Worm (Caenorhabditis elegans) whole organism, L2 larva: ENCODE results near the gene ZK616.5.
A peak's percentile ranks its signal among the peaks of the same experiment; 100 is the strongest.

ENCODE experiments used
- C34F6.9 ChIP-seq: fragments of 150-350 bp; optimal IDR thresholded peaks from 2 replicates; lab custom pipeline; 2014; ENCODE audit warnings: missing biosample characterization, missing genetic modification characterization
- F13H6.1 ChIP-seq: sonication (generic microtip); optimal IDR thresholded peaks from 2 replicates; lab custom pipeline; 2016; ENCODE audit warnings: missing genetic modification characterization, missing compliant biosample characterization
- R02D3.7 ChIP-seq: fragments of 150-350 bp; optimal IDR thresholded peaks from 2 replicates; lab custom pipeline; 2014; ENCODE audit warnings: missing biosample characterization, missing genetic modification characterization
- Y55F3AM.14 ChIP-seq: fragments of 200-800 bp; sonication (Bioruptor generic); optimal IDR thresholded peaks from 2 replicates; lab custom pipeline; 2018; ENCODE audit warnings: mild to moderate bottlenecking, missing genetic modification characterization, missing compliant biosample characterization
- ZK546.5 ChIP-seq: sonication (generic microtip); optimal IDR thresholded peaks from 2 replicates; lab custom pipeline; 2017; ENCODE audit warnings: missing biosample characterization, missing genetic modification characterization
- alr-1 ChIP-seq: fragments of 150-350 bp; optimal IDR thresholded peaks from 2 replicates; lab custom pipeline; 2014; ENCODE audit warnings: missing biosample characterization, missing genetic modification characterization
- aly-2 ChIP-seq: fragments of 150-350 bp; optimal IDR thresholded peaks from 2 replicates; lab custom pipeline; 2014; ENCODE audit warnings: missing biosample characterization, missing genetic modification characterization
- ama-1 ChIP-seq: fragments of 150-350 bp; optimal IDR thresholded peaks from 2 replicates; lab custom pipeline; 2018; ENCODE audit warnings: inconsistent platforms
- blmp-1 ChIP-seq: sonication (generic microtip); optimal IDR thresholded peaks from 2 replicates; lab custom pipeline; 2017; ENCODE audit warnings: missing genetic modification characterization, mild to moderate bottlenecking, missing compliant biosample characterization, antibody characterized with exemption, moderate library complexity; ENCODE audit not compliant: insufficient read depth
- ceh-16 ChIP-seq: fragments of 150-350 bp; optimal IDR thresholded peaks from 2 replicates; lab custom pipeline; 2014; ENCODE audit warnings: missing biosample characterization, missing genetic modification characterization
- ceh-82 ChIP-seq: fragments of 150-350 bp; optimal IDR thresholded peaks from 2 replicates; lab custom pipeline; 2014; ENCODE audit warnings: missing biosample characterization, missing genetic modification characterization
- crh-2 ChIP-seq: sonication (generic microtip); optimal IDR thresholded peaks from 2 replicates; lab custom pipeline; 2017; ENCODE audit warnings: missing biosample characterization, missing genetic modification characterization
- dmd-4 ChIP-seq: sonication (generic microtip); optimal IDR thresholded peaks from 2 replicates; lab custom pipeline; 2017; ENCODE audit warnings: missing biosample characterization, missing genetic modification characterization
- egl-27 ChIP-seq: sonication (generic microtip); optimal IDR thresholded peaks from 3 replicates; lab custom pipeline; 2017; ENCODE audit warnings: missing biosample characterization, missing genetic modification reagents, missing genetic modification characterization
- elt-1 ChIP-seq: fragments of 150-350 bp; optimal IDR thresholded peaks from 2 replicates; lab custom pipeline; 2014; ENCODE audit warnings: missing biosample characterization, missing genetic modification characterization
- elt-3 ChIP-seq: sonication (generic microtip); optimal IDR thresholded peaks from 2 replicates; lab custom pipeline; 2017; ENCODE audit warnings: missing biosample characterization, missing genetic modification characterization
- fos-1 ChIP-seq: fragments of 150-350 bp; optimal IDR thresholded peaks from 2 replicates; lab custom pipeline; 2014; ENCODE audit warnings: missing biosample characterization, missing genetic modification characterization
- gmeb-1 ChIP-seq: fragments of 150-350 bp; optimal IDR thresholded peaks from 2 replicates; lab custom pipeline; 2014; ENCODE audit warnings: missing biosample characterization, missing genetic modification characterization
- lin-11 ChIP-seq: fragments of 150-350 bp; sonication (generic microtip); optimal IDR thresholded peaks from 2 replicates; lab custom pipeline; 2014; ENCODE audit warnings: missing biosample characterization, missing genetic modification characterization, inconsistent platforms, mixed read lengths
- lin-13 ChIP-seq: fragments of 150-350 bp; optimal IDR thresholded peaks from 2 replicates; lab custom pipeline; 2014; ENCODE audit warnings: missing biosample characterization, missing genetic modification reagents, missing genetic modification characterization
- lin-39 ChIP-seq: fragments of 150-350 bp; optimal IDR thresholded peaks from 2 replicates; lab custom pipeline; 2014; ENCODE audit warnings: missing biosample characterization, missing genetic modification reagents, missing genetic modification characterization
- lsy-2 ChIP-seq, 2 experiments: fragments of 150-350 bp in 1 of 2; sonication (generic microtip) in 1 of 2; optimal IDR thresholded peaks; 2 replicates each; lab custom pipeline; 2014 to 2017; ENCODE audit warnings: missing biosample characterization in 2 of 2, missing genetic modification characterization in 2 of 2
- mab-5 ChIP-seq: fragments of 150-350 bp; optimal IDR thresholded peaks from 2 replicates; lab custom pipeline; 2014; ENCODE audit warnings: missing biosample characterization, missing genetic modification characterization
- mbf-1 ChIP-seq: sonication (generic microtip); optimal IDR thresholded peaks from 2 replicates; lab custom pipeline; 2017; ENCODE audit warnings: missing biosample characterization, missing genetic modification characterization
- mdl-1 ChIP-seq, 2 experiments: fragments of 150-350 bp in 1 of 2; sonication (generic microtip) in 1 of 2; optimal IDR thresholded peaks; 2 replicates each; lab custom pipeline; 2017; ENCODE audit warnings: missing biosample characterization in 2 of 2, missing genetic modification characterization in 2 of 2
- nhr-10 ChIP-seq: sonication (generic microtip); optimal IDR thresholded peaks from 2 replicates; lab custom pipeline; 2017; ENCODE audit warnings: missing biosample characterization, missing genetic modification characterization
- nhr-11 ChIP-seq: fragments of 150-350 bp; optimal IDR thresholded peaks from 2 replicates; lab custom pipeline; 2014; ENCODE audit warnings: missing biosample characterization, missing genetic modification characterization
- nhr-12 ChIP-seq: fragments of 150-350 bp; optimal IDR thresholded peaks from 2 replicates; lab custom pipeline; 2014; ENCODE audit warnings: missing biosample characterization, missing genetic modification characterization
- nhr-129 ChIP-seq: fragments of 150-350 bp; optimal IDR thresholded peaks from 2 replicates; lab custom pipeline; 2014; ENCODE audit warnings: missing biosample characterization, missing genetic modification characterization
- nhr-21 ChIP-seq: fragments of 150-350 bp; optimal IDR thresholded peaks from 2 replicates; lab custom pipeline; 2014; ENCODE audit warnings: missing biosample characterization, missing genetic modification characterization
- nhr-23 ChIP-seq: fragments of 150-350 bp; optimal IDR thresholded peaks from 2 replicates; lab custom pipeline; 2014; ENCODE audit warnings: missing biosample characterization, missing genetic modification reagents, missing genetic modification characterization
- nhr-237 ChIP-seq: fragments of 150-350 bp; optimal IDR thresholded peaks from 2 replicates; lab custom pipeline; 2014; ENCODE audit warnings: missing biosample characterization, missing genetic modification characterization
- nhr-25 ChIP-seq: fragments of 150-350 bp; sonication (generic microtip); optimal IDR thresholded peaks from 3 replicates; lab custom pipeline; 2014; ENCODE audit warnings: missing biosample characterization, missing genetic modification characterization
- nhr-6 ChIP-seq: fragments of 150-350 bp; optimal IDR thresholded peaks from 2 replicates; lab custom pipeline; 2014; ENCODE audit warnings: missing biosample characterization, missing genetic modification characterization
- nhr-77 ChIP-seq: fragments of 150-350 bp; optimal IDR thresholded peaks from 2 replicates; lab custom pipeline; 2014; ENCODE audit warnings: missing biosample characterization, missing genetic modification characterization
- peb-1 ChIP-seq: fragments of 150-350 bp; optimal IDR thresholded peaks from 2 replicates; lab custom pipeline; 2014; ENCODE audit warnings: missing biosample characterization, missing genetic modification characterization
- sem-4 ChIP-seq: fragments of 150-350 bp; optimal IDR thresholded peaks from 2 replicates; lab custom pipeline; 2014; ENCODE audit warnings: missing biosample characterization, missing genetic modification reagents, missing genetic modification characterization
- skn-1 ChIP-seq: sonication (generic microtip); optimal IDR thresholded peaks from 2 replicates; lab custom pipeline; 2017; ENCODE audit warnings: missing biosample characterization, missing genetic modification characterization
- sma-3 ChIP-seq: sonication (generic microtip); optimal IDR thresholded peaks from 2 replicates; lab custom pipeline; 2016; ENCODE audit warnings: missing genetic modification reagents, missing genetic modification characterization, missing compliant biosample characterization
- sma-9 ChIP-seq, 2 experiments: fragments of 150-350 bp in 1 of 2; sonication (generic microtip) in 1 of 2; optimal IDR thresholded peaks; 2 replicates each; lab custom pipeline; 2014 to 2016; ENCODE audit warnings: missing genetic modification characterization in 2 of 2, mild to moderate bottlenecking in 1 of 2, missing biosample characterization in 1 of 2, missing compliant biosample characterization in 1 of 2, missing genetic modification reagents in 1 of 2, moderate library complexity in 1 of 2
- snpc-4 ChIP-seq: fragments of 150-350 bp; optimal IDR thresholded peaks from 2 replicates; lab custom pipeline; 2014; ENCODE audit warnings: missing biosample characterization, missing genetic modification characterization
- unc-39 ChIP-seq: fragments of 150-350 bp; optimal IDR thresholded peaks from 2 replicates; lab custom pipeline; 2014; ENCODE audit warnings: missing biosample characterization, missing genetic modification characterization
- unc-55 ChIP-seq: fragments of 150-350 bp; sonication (generic microtip); optimal IDR thresholded peaks from 3 replicates; lab custom pipeline; 2014; ENCODE audit warnings: missing biosample characterization, missing genetic modification reagents, missing genetic modification characterization
- unc-62 ChIP-seq: fragments of 150-350 bp; optimal IDR thresholded peaks from 2 replicates; lab custom pipeline; 2014; ENCODE audit warnings: missing biosample characterization, missing genetic modification reagents, missing genetic modification characterization
- zag-1 ChIP-seq: fragments of 150-350 bp; optimal IDR thresholded peaks from 2 replicates; lab custom pipeline; 2014; ENCODE audit warnings: missing biosample characterization, missing genetic modification characterization
- ztf-1 ChIP-seq: fragments of 200-800 bp; sonication (Bioruptor generic); conservative IDR thresholded peaks from 2 replicates; pipeline ENCODE4 v1.3.6; 2022; ENCODE audit warnings: missing genetic modification characterization, missing compliant biosample characterization
- ztf-11 ChIP-seq: sonication (generic microtip); optimal IDR thresholded peaks from 2 replicates; lab custom pipeline; 2017; ENCODE audit warnings: missing biosample characterization, missing genetic modification characterization
- ztf-4 ChIP-seq: fragments of 150-350 bp; optimal IDR thresholded peaks from 2 replicates; lab custom pipeline; 2014; ENCODE audit warnings: missing biosample characterization, missing genetic modification characterization

ZK616.5 gene

DNA sequence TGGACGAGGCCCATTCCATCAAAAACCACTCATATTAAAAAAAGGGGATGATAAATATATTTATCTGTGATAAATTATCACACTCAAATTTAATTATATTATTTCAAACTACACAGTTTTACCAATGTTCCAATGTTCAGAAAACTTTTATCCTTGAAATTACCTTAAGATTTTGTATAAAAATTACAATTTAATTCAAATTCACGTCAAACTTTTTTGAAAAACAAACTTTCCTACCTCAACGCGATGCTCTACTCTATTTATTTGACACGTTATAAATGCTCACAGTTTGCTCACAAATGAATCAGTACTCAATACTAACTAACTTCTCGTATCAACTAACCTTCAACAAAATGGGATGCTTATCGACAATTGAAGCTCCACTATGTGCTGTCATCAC is 9.1 kb upstream of the ZK616.5 start, which contains the start of gene F41H10.1:
F41H10.1 (plus strand) TSS at position 301 of the 400 bp plus-strand sequence.
- no peak for TF ChIP-seq Y55F3AM.14 (GFP tag; lab: Kevin White, UChicago)
- no peak for TF ChIP-seq sma-3 (GFP tag; lab: Kevin White, UChicago)
- no peak for TF ChIP-seq ztf-4
- TF ChIP-seq ZK546.5 (tag; lab: Kevin White, UChicago), result no peak
- no peak for TF ChIP-seq nhr-23 (tag; lab: Kevin White, UChicago)
- no peak for TF ChIP-seq dmd-4

DNA sequence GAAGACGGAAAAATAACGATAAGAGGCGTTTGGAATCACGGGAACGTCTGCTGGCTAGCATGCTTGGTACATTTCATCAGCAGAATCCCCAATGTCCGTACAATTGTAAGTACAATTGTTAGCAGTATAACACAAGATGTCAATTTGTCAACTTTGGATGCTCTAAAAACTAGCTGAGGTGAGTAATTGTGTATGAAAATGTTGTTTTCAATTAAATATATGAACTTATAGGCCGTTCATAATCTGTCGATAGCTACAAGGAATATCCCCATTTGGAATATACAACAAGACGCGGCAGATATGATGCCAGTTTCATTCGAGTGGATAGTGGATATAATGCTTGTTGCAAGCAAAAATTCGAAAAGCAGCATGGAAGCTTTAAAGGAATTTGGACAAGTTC is 6.7 kb upstream of the ZK616.5 start, which contains the start of gene F41H10.12:
F41H10.12 (plus strand) TSS at position 301 of the 400 bp plus-strand sequence.
- TF ChIP-seq crh-2 (tag; lab: Kevin White, UChicago), result no peak
- TF ChIP-seq F13H6.1 (tag; lab: Kevin White, UChicago), result no peak
- TF ChIP-seq mbf-1 (tag; lab: Kevin White, UChicago), result no peak
- TF ChIP-seq blmp-1 (tag; lab: Kevin White, UChicago), result no peak
- TF ChIP-seq nhr-6 (tag; lab: Kevin White, UChicago), result no peak

DNA sequence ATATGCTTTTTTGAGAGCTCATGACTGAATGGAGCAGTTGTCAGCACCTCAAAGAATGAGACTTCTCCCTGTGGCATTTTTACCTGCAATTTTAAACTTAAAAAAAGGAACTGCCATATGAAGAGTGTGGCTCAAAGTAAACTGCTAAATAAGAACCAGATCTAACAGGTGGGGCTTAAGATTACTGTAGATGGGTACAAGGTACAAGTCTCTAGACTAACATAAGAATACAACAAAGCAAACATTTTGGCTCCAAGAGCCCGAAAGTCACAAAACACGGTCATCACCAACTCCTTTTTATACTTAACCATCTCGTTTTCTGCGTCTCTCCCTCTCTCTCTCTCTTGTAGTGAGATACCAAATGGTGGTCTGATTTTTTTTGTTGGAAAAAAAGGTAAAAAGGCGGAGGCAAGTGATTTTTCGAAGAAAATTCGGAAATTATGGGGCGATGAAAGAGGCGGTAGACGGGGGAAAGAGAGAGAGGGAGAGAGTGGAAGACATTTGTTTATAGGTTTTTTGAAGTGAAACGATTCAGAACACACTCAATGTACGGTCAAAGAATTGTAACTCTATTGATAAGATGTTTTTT is 3.2 kb upstream of the ZK616.5 start, which contains the start of gene elo-6:
elo-6 (minus strand) TSS at position 83 of the 589 bp plus-strand sequence.
- no peak for TF ChIP-seq nhr-6 (tag; lab: Kevin White, UChicago)
- no peak for TF ChIP-seq elt-1 (tag; lab: Kevin White, UChicago)
- no peak for TF ChIP-seq nhr-12 (tag; lab: Kevin White, UChicago)
- TF ChIP-seq aly-2, result no peak
- TF ChIP-seq ztf-4, result no peak
- peak; percentile 1 for TF ChIP-seq lin-13 (GFP tag; lab: Kevin White, UChicago)
- no peak for TF ChIP-seq snpc-4 (tag; lab: Kevin White, UChicago)
- TF ChIP-seq sma-9 (GFP tag; optimal IDR thresholded peaks at IDR 0.05; lab: Kevin White, UChicago), result no peak
- TF ChIP-seq sma-9 (tag; optimal IDR thresholded peaks at IDR 0.05; lab: Kevin White, UChicago), result no peak
- TF ChIP-seq nhr-25 (tag; lab: Kevin White, UChicago), result no peak
- TF ChIP-seq ZK546.5 (tag; lab: Kevin White, UChicago), result no peak
- TF ChIP-seq F13H6.1 (tag; lab: Kevin White, UChicago), result peak; percentile 31
- TF ChIP-seq ama-1 (lab: Kevin White, UChicago), result peak; percentile 35
- no peak for TF ChIP-seq Y55F3AM.14 (GFP tag; lab: Kevin White, UChicago)
- TF ChIP-seq ceh-16, result no peak
- no peak for TF ChIP-seq nhr-23 (tag; lab: Kevin White, UChicago)
- TF ChIP-seq sem-4 (tag; lab: Kevin White, UChicago), result no peak
- no peak for TF ChIP-seq peb-1 (tag; lab: Kevin White, UChicago)
- TF ChIP-seq unc-39 (tag; lab: Kevin White, UChicago), result no peak
- no peak for TF ChIP-seq nhr-11
- no peak for TF ChIP-seq nhr-21
- no peak for TF ChIP-seq R02D3.7
- TF ChIP-seq lin-39 (tag; lab: Kevin White, UChicago), result no peak
- TF ChIP-seq fos-1, result peak; percentile 57
- no peak for TF ChIP-seq mab-5 (tag; lab: Kevin White, UChicago)
- no peak for TF ChIP-seq ceh-82
- no peak for TF ChIP-seq unc-55 (GFP tag; lab: Kevin White, UChicago)
- no peak for TF ChIP-seq zag-1 (tag; lab: Kevin White, UChicago)
- peak; percentile 7 for TF ChIP-seq sma-3 (GFP tag; lab: Kevin White, UChicago)
- TF ChIP-seq ztf-11, result no peak
- peak; percentile 54 for TF ChIP-seq nhr-129 (tag; lab: Kevin White, UChicago)
- TF ChIP-seq lin-11, result no peak
- TF ChIP-seq mbf-1 (tag; lab: Kevin White, UChicago), result no peak
- TF ChIP-seq gmeb-1 (tag; lab: Kevin White, UChicago), result no peak
- no peak for TF ChIP-seq nhr-237 (tag; lab: Kevin White, UChicago)
- TF ChIP-seq mdl-1 (tag; optimal IDR thresholded peaks at IDR 0.05; lab: Kevin White, UChicago), result no peak
- no peak for TF ChIP-seq unc-62 (GFP tag; lab: Kevin White, UChicago)
- TF ChIP-seq nhr-77 (tag; lab: Kevin White, UChicago), result no peak
- no peak for TF ChIP-seq elt-3
- no peak for TF ChIP-seq skn-1 (tag; lab: Kevin White, UChicago)
- no peak for TF ChIP-seq alr-1 (tag; lab: Kevin White, UChicago)
- TF ChIP-seq ztf-1 (GFP tag; lab: Robert Waterston, UW), result no peak
- TF ChIP-seq crh-2 (tag; lab: Kevin White, UChicago), result peak; percentile 29
- TF ChIP-seq lsy-2 (tag; optimal IDR thresholded peaks at IDR 0.05; lab: Kevin White, UChicago), result no peak
- TF ChIP-seq egl-27, result no peak
- no peak for TF ChIP-seq blmp-1 (tag; lab: Kevin White, UChicago)
- TF ChIP-seq C34F6.9 (tag; lab: Kevin White, UChicago), result no peak
- TF ChIP-seq dmd-4, result no peak
- no peak for TF ChIP-seq nhr-10
